Worm (Caenorhabditis elegans) whole organism, L1 larva: ENCODE results near the gene F26F12.5.

ENCODE experiments used
- ets-5 ChIP-seq: fragments of 200-800 bp; sonication (Bioruptor generic); IDR thresholded peaks from 2 replicates; pipeline ENCODE4 v1.3.6; 2022; ENCODE audit warnings: missing genetic modification characterization, missing compliant biosample characterization
- fkh-10 ChIP-seq: sonication (generic microtip); optimal IDR thresholded peaks from 2 replicates; lab custom pipeline; 2017; ENCODE audit warnings: missing biosample characterization, missing genetic modification reagents, missing genetic modification characterization
- lin-13 ChIP-seq: fragments of 150-350 bp; optimal IDR thresholded peaks from 2 replicates; lab custom pipeline; 2014; ENCODE audit warnings: missing biosample characterization, missing genetic modification reagents, missing genetic modification characterization
- lsy-2 ChIP-seq, 2 experiments: fragments of 150-350 bp; optimal IDR thresholded peaks; 2 replicates each; lab custom pipeline; 2014; ENCODE audit warnings: missing biosample characterization in 2 of 2, missing genetic modification characterization in 2 of 2
- nhr-28 ChIP-seq: fragments of 150-350 bp; optimal IDR thresholded peaks from 2 replicates; lab custom pipeline; 2014; ENCODE audit warnings: missing biosample characterization, missing genetic modification characterization
- nhr-76 ChIP-seq: sonication (generic microtip); optimal IDR thresholded peaks from 2 replicates; lab custom pipeline; 2017; ENCODE audit warnings: missing biosample characterization, missing genetic modification characterization
- sptf-1 ChIP-seq: fragments of 150-350 bp; optimal IDR thresholded peaks from 2 replicates; lab custom pipeline; 2014; ENCODE audit warnings: missing biosample characterization, missing genetic modification characterization
- sup-37 ChIP-seq: fragments of 200-800 bp; sonication (Bioruptor generic); optimal IDR thresholded peaks from 2 replicates; lab custom pipeline; 2018; ENCODE audit warnings: mild to moderate bottlenecking, missing genetic modification characterization, missing compliant biosample characterization
- unc-130 ChIP-seq: fragments of 150-350 bp; optimal IDR thresholded peaks from 2 replicates; lab custom pipeline; 2017; ENCODE audit warnings: missing biosample characterization, missing genetic modification characterization, inconsistent platforms
- unc-30 ChIP-seq: sonication (generic microtip); optimal IDR thresholded peaks from 2 replicates; lab custom pipeline; 2017; ENCODE audit warnings: missing biosample characterization, missing genetic modification characterization
- unc-62 ChIP-seq: fragments of 150-350 bp; optimal IDR thresholded peaks from 2 replicates; lab custom pipeline; 2014; ENCODE audit warnings: missing biosample characterization, missing genetic modification reagents, missing genetic modification characterization
- unc-86 ChIP-seq: sonication (generic microtip); optimal IDR thresholded peaks from 2 replicates; lab custom pipeline; 2016; ENCODE audit warnings: missing genetic modification characterization, missing compliant biosample characterization
- zag-1 ChIP-seq: fragments of 150-350 bp; optimal IDR thresholded peaks from 2 replicates; lab custom pipeline; 2014; ENCODE audit warnings: missing biosample characterization, missing genetic modification characterization
- ztf-4 ChIP-seq: fragments of 150-350 bp; optimal IDR thresholded peaks from 2 replicates; lab custom pipeline; 2014; ENCODE audit warnings: missing biosample characterization, missing genetic modification characterization

ce11 chrV:5843415-5844337, 21.3 kb downstream of the F26F12.5 start:
- TF ChIP-seq lsy-2 (tag; optimal IDR thresholded peaks at IDR 0.05; lab: Kevin White, UChicago) = peak; percentile 63 to 72
- TF ChIP-seq sup-37 (GFP tag; lab: Kevin White, UChicago) = no peak
- TF ChIP-seq fkh-10 (GFP tag; lab: Kevin White, UChicago) = no peak
- TF ChIP-seq ztf-4 (tag; lab: Kevin White, UChicago) = peak; percentile 47
- no peak for TF ChIP-seq zag-1 (tag; lab: Kevin White, UChicago)
- TF ChIP-seq nhr-76 (tag; lab: Kevin White, UChicago) = no peak
- no peak for TF ChIP-seq sptf-1 (tag; lab: Kevin White, UChicago)
- no peak for TF ChIP-seq unc-30 (tag; lab: Kevin White, UChicago)
- peak; percentile 68 for TF ChIP-seq unc-130
- TF ChIP-seq ets-5 (GFP tag; lab: Robert Waterston, UW) = no peak
- TF ChIP-seq nhr-28 (tag; lab: Kevin White, UChicago) = no peak
- peak; percentile 42 for TF ChIP-seq lin-13 (GFP tag; lab: Kevin White, UChicago)
- no peak for TF ChIP-seq unc-86 (tag; lab: Kevin White, UChicago)
- no peak for TF ChIP-seq unc-62
